Worm (Caenorhabditis elegans) whole organism, L1 larva: ENCODE data around the gene emb-5.

Source experiments
- C04F5.9 ChIP-seq: sonication (generic microtip); optimal IDR thresholded peaks from 2 replicates; lab custom pipeline; 2016; ENCODE audit warnings: missing genetic modification characterization, missing compliant biosample characterization
- C16A3.4 ChIP-seq: fragments of 150-350 bp; optimal IDR thresholded peaks from 2 replicates; lab custom pipeline; 2014; ENCODE audit warnings: missing biosample characterization, missing genetic modification characterization
- F16B12.6 ChIP-seq: fragments of 150-350 bp; optimal IDR thresholded peaks from 2 replicates; lab custom pipeline; 2014; ENCODE audit warnings: missing biosample characterization, missing genetic modification characterization
- Y116A8C.19 ChIP-seq: sonication (generic microtip); optimal IDR thresholded peaks from 2 replicates; lab custom pipeline; 2016; ENCODE audit warnings: missing compliant biosample characterization, missing genetic modification characterization, borderline replicate concordance
- blmp-1 ChIP-seq: fragments of 150-350 bp; optimal IDR thresholded peaks from 2 replicates; lab custom pipeline; 2014; ENCODE audit warnings: missing biosample characterization, missing genetic modification characterization
- ceh-82 ChIP-seq, 3 experiments: fragments of 150-350 bp in 1 of 3; sonication (generic microtip) in 2 of 3; optimal IDR thresholded peaks; 2 replicates each; lab custom pipeline; 2014 to 2017; ENCODE audit warnings: missing biosample characterization in 3 of 3, missing genetic modification characterization in 3 of 3
- ceh-90 ChIP-seq: sonication (generic microtip); optimal IDR thresholded peaks from 2 replicates; lab custom pipeline; 2016; ENCODE audit warnings: missing genetic modification characterization, missing compliant biosample characterization
- dpl-1 ChIP-seq, 3 experiments: fragments of 150-350 bp in 2 of 3; sonication (generic microtip) in 1 of 3; optimal IDR thresholded peaks; 2 replicates each; lab custom pipeline; 2014 to 2017; ENCODE audit warnings: missing biosample characterization in 3 of 3, missing genetic modification characterization in 3 of 3, missing genetic modification reagents in 3 of 3
- efl-1 ChIP-seq, 4 experiments: fragments of 150-350 bp; optimal IDR thresholded peaks in 3 of 4; peaks in 1 of 4; 1 replicate in 1 of 4; 2 replicates in 3 of 4; lab custom pipeline; 2014; ENCODE audit warnings: missing biosample characterization in 2 of 4, missing genetic modification characterization in 2 of 4, missing genetic modification reagents in 2 of 4
- efl-3 ChIP-seq: fragments of 200-800 bp; sonication (Bioruptor generic); optimal IDR thresholded peaks from 2 replicates; lab custom pipeline; 2018; ENCODE audit warnings: mild to moderate bottlenecking, missing genetic modification characterization, missing compliant biosample characterization
- egl-27 ChIP-seq, 2 experiments: fragments of 150-350 bp in 1 of 2; sonication (generic microtip); optimal IDR thresholded peaks; 3 replicates each; lab custom pipeline; 2017 to 2018; ENCODE audit warnings: missing biosample characterization in 2 of 2, missing genetic modification characterization in 2 of 2, missing genetic modification reagents in 2 of 2
- elt-2 ChIP-seq: sonication (generic microtip); optimal IDR thresholded peaks from 2 replicates; lab custom pipeline; 2016; ENCODE audit warnings: missing genetic modification characterization, mild to moderate bottlenecking, inconsistent platforms, missing compliant biosample characterization, missing genetic modification reagents
- elt-3 ChIP-seq, 6 experiments: fragments of 150-350 bp in 1 of 6; sonication (generic microtip); optimal IDR thresholded peaks; 2 replicates each; lab custom pipeline; 2017 to 2018; ENCODE audit warnings: missing biosample characterization in 6 of 6, missing genetic modification characterization in 6 of 6, inconsistent platforms in 1 of 6
- fos-1 ChIP-seq: fragments of 150-350 bp; optimal IDR thresholded peaks from 2 replicates; lab custom pipeline; 2014; ENCODE audit warnings: missing biosample characterization, missing genetic modification characterization
- hlh-17 ChIP-seq: fragments of 200-800 bp; sonication (Bioruptor generic); optimal IDR thresholded peaks from 2 replicates; lab custom pipeline; 2018; ENCODE audit warnings: missing genetic modification characterization, mild to moderate bottlenecking, missing compliant biosample characterization, moderate library complexity, borderline replicate concordance
- isw-1 ChIP-seq: fragments of 200-800 bp; sonication (Bioruptor generic); IDR thresholded peaks from 2 replicates; pipeline ENCODE4 v1.3.6; 2022; ENCODE audit warnings: missing genetic modification characterization, missing compliant biosample characterization
- jun-1 ChIP-seq: fragments of 150-350 bp; optimal IDR thresholded peaks from 2 replicates; lab custom pipeline; 2014; ENCODE audit warnings: missing biosample characterization, missing genetic modification reagents, missing genetic modification characterization
- lin-13 ChIP-seq: fragments of 150-350 bp; optimal IDR thresholded peaks from 2 replicates; lab custom pipeline; 2014; ENCODE audit warnings: missing biosample characterization, missing genetic modification reagents, missing genetic modification characterization
- lin-14 ChIP-seq: fragments of 200-800 bp; sonication (Bioruptor generic); optimal IDR thresholded peaks from 2 replicates; lab custom pipeline; 2018; ENCODE audit warnings: mild to moderate bottlenecking, missing genetic modification characterization, moderate library complexity, missing compliant biosample characterization
- lin-15B ChIP-seq: fragments of 150-350 bp; sonication (generic microtip); optimal IDR thresholded peaks from 3 replicates; lab custom pipeline; 2014; ENCODE audit warnings: missing biosample characterization, missing genetic modification characterization
- lin-35 ChIP-seq, 2 experiments: fragments of 150-350 bp; optimal IDR thresholded peaks; 2 replicates each; lab custom pipeline; 2014; ENCODE audit warnings: missing biosample characterization in 2 of 2, missing genetic modification characterization in 2 of 2, missing genetic modification reagents in 2 of 2
- lin-39 ChIP-seq: fragments of 150-350 bp; optimal IDR thresholded peaks from 2 replicates; lab custom pipeline; 2014; ENCODE audit warnings: missing biosample characterization, missing genetic modification reagents, missing genetic modification characterization
- lsy-2 ChIP-seq, 2 experiments: fragments of 150-350 bp; optimal IDR thresholded peaks; 2 replicates each; lab custom pipeline; 2014; ENCODE audit warnings: missing biosample characterization in 2 of 2, missing genetic modification characterization in 2 of 2
- mdl-1 ChIP-seq, 2 experiments: fragments of 150-350 bp; optimal IDR thresholded peaks; 2 replicates each; lab custom pipeline; 2014 to 2017; ENCODE audit warnings: missing biosample characterization in 2 of 2, missing genetic modification characterization in 2 of 2, inconsistent platforms in 1 of 2
- mep-1 ChIP-seq: fragments of 150-350 bp; optimal IDR thresholded peaks from 2 replicates; lab custom pipeline; 2014; ENCODE audit warnings: missing biosample characterization, missing genetic modification characterization
- nhr-12 ChIP-seq: sonication (generic microtip); optimal IDR thresholded peaks from 2 replicates; lab custom pipeline; 2017; ENCODE audit warnings: missing biosample characterization, missing genetic modification characterization
- nhr-237 ChIP-seq: fragments of 150-350 bp; optimal IDR thresholded peaks from 2 replicates; lab custom pipeline; 2014; ENCODE audit warnings: missing biosample characterization, missing genetic modification characterization
- nhr-28 ChIP-seq: fragments of 150-350 bp; optimal IDR thresholded peaks from 2 replicates; lab custom pipeline; 2014; ENCODE audit warnings: missing biosample characterization, missing genetic modification characterization
- nhr-77 ChIP-seq: fragments of 150-350 bp; optimal IDR thresholded peaks from 2 replicates; lab custom pipeline; 2014; ENCODE audit warnings: missing biosample characterization, missing genetic modification characterization
- pax-3 ChIP-seq: fragments of 200-800 bp; sonication (Bioruptor generic); optimal IDR thresholded peaks from 2 replicates; lab custom pipeline; 2018; ENCODE audit warnings: mild to moderate bottlenecking, missing genetic modification characterization, moderate library complexity, missing compliant biosample characterization
- pqm-1 ChIP-seq: sonication (generic microtip); optimal IDR thresholded peaks from 3 replicates; lab custom pipeline; 2017; ENCODE audit warnings: missing biosample characterization, missing genetic modification characterization
- rnt-1 ChIP-seq: sonication (generic microtip); optimal IDR thresholded peaks from 2 replicates; lab custom pipeline; 2016; ENCODE audit warnings: mild to moderate bottlenecking, missing genetic modification characterization, moderate library complexity, missing compliant biosample characterization
- skn-1 ChIP-seq: fragments of 150-350 bp; optimal IDR thresholded peaks from 2 replicates; lab custom pipeline; 2014; ENCODE audit warnings: missing biosample characterization, missing genetic modification characterization
- sup-37 ChIP-seq: fragments of 200-800 bp; sonication (Bioruptor generic); optimal IDR thresholded peaks from 2 replicates; lab custom pipeline; 2018; ENCODE audit warnings: mild to moderate bottlenecking, missing genetic modification characterization, missing compliant biosample characterization
- swsn-7 ChIP-seq: sonication (generic microtip); optimal IDR thresholded peaks from 2 replicates; lab custom pipeline; 2016; ENCODE audit warnings: missing genetic modification characterization, missing compliant biosample characterization
- tbx-2 ChIP-seq: sonication (generic microtip); optimal IDR thresholded peaks from 2 replicates; lab custom pipeline; 2016; ENCODE audit warnings: missing genetic modification characterization, missing compliant biosample characterization
- unc-30 ChIP-seq: sonication (generic microtip); optimal IDR thresholded peaks from 2 replicates; lab custom pipeline; 2017; ENCODE audit warnings: missing biosample characterization, missing genetic modification characterization
- unc-98 ChIP-seq: fragments of 200-800 bp; sonication (Bioruptor generic); IDR thresholded peaks from 2 replicates; pipeline ENCODE4 v1.3.6; 2022; ENCODE audit warnings: missing genetic modification characterization, missing compliant biosample characterization
- vab-15 ChIP-seq: sonication (generic microtip); optimal IDR thresholded peaks from 2 replicates; lab custom pipeline; 2017; ENCODE audit warnings: missing genotype, mild to moderate bottlenecking, missing genetic modification characterization, missing compliant biosample characterization
- xbp-1 ChIP-seq: sonication (generic microtip); optimal IDR thresholded peaks from 2 replicates; lab custom pipeline; 2016; ENCODE audit warnings: missing genetic modification characterization, missing compliant biosample characterization
- zag-1 ChIP-seq: fragments of 150-350 bp; optimal IDR thresholded peaks from 2 replicates; lab custom pipeline; 2014; ENCODE audit warnings: missing biosample characterization, missing genetic modification characterization
- zip-4 ChIP-seq: fragments of 200-800 bp; sonication (Bioruptor generic); optimal IDR thresholded peaks from 2 replicates; lab custom pipeline; 2018; ENCODE audit warnings: mild to moderate bottlenecking, missing genetic modification characterization, moderate library complexity, missing compliant biosample characterization
- ztf-11 ChIP-seq, 2 experiments: sonication (generic microtip); optimal IDR thresholded peaks; 2 replicates each; lab custom pipeline; 2016 to 2017; ENCODE audit warnings: missing genetic modification characterization in 2 of 2, missing biosample characterization in 1 of 2, missing compliant biosample characterization in 1 of 2
- ztf-4 ChIP-seq: fragments of 150-350 bp; optimal IDR thresholded peaks from 2 replicates; lab custom pipeline; 2014; ENCODE audit warnings: missing biosample characterization, missing genetic modification characterization

emb-5 gene

ce11 chrIII:4671949-4672348, 48.5 kb downstream of the emb-5 start, which contains the start of gene srg-13:
srg-13 (plus strand) TSS chrIII:4672249.
- TF ChIP-seq swsn-7 = no peak
- no peak for TF ChIP-seq tbx-2 (tag; lab: Kevin White, UChicago)
- no peak for TF ChIP-seq ceh-82 (tag; optimal IDR thresholded peaks at IDR 0.05; lab: Kevin White, UChicago)
- no peak for TF ChIP-seq ceh-90 (tag; lab: Kevin White, UChicago)

- TF ChIP-seq blmp-1 (tag; lab: Kevin White, UChicago) (no peak), elt-3 (tag; optimal IDR thresholded peaks at IDR 0.05; lab: Kevin White, UChicago) (no peak), pax-3 (tag; lab: Kevin White, UChicago) (no peak), isw-1 (GFP tag; lab: Robert Waterston, UW) (no peak), xbp-1 (tag; lab: Kevin White, UChicago) (no peak), lin-13 (no peak), egl-27 (tag; optimal IDR thresholded peaks at IDR 0.05; lab: Kevin White, UChicago) (no peak), jun-1 (no peak), nhr-12 (tag; lab: Kevin White, UChicago) (no peak), rnt-1 (no peak), nhr-77 (tag; lab: Kevin White, UChicago) (no peak), skn-1 (tag; lab: Kevin White, UChicago) (no peak)
Measured at ce11 chrIII:4671491-4671890, 49.0 kb downstream of the emb-5 start, which contains the start of gene T23F11.11. T23F11.11 (minus strand) TSS chrIII:4671591.

ce11 chrIII:4668073-4668472, 52.4 kb downstream of the emb-5 start:
- TF ChIP-seq lin-35 (GFP tag; optimal IDR thresholded peaks at IDR 0.05; lab: Kevin White, UChicago) = peak in 1 of 2 experiments; percentile 20
- no peak for TF ChIP-seq efl-1 (optimal IDR thresholded peaks at IDR 0.05; lab: Kevin White, UChicago)
- TF ChIP-seq efl-1 (GFP tag; optimal IDR thresholded peaks at IDR 0.05 in 1 of 2; lab: Kevin White, UChicago) = peak in 1 of 2 experiments; percentile 59
- TF ChIP-seq elt-2 (tag; lab: Kevin White, UChicago) = peak; percentile 46
- TF ChIP-seq pqm-1 (tag; lab: Kevin White, UChicago) = peak; percentile 25
- no peak for TF ChIP-seq lin-15B (tag; lab: Kevin White, UChicago)
- TF ChIP-seq Y116A8C.19 (tag; lab: Kevin White, UChicago) = no peak
- TF ChIP-seq zip-4 (GFP tag; lab: Kevin White, UChicago) = no peak
- no peak for TF ChIP-seq efl-3
- no peak for TF ChIP-seq nhr-12 (tag; lab: Kevin White, UChicago)
- peak; percentile 3 for TF ChIP-seq lin-14 (GFP tag; lab: Kevin White, UChicago)
- TF ChIP-seq C16A3.4 (tag; lab: Kevin White, UChicago) = no peak
- TF ChIP-seq nhr-28 (tag; lab: Kevin White, UChicago) = no peak

- TF ChIP-seq ztf-11 (tag; optimal IDR thresholded peaks at IDR 0.05; lab: Kevin White, UChicago) = peak in 1 of 2 experiments; percentile 25
- TF ChIP-seq F16B12.6 = peak; percentile 8
- no peak for TF ChIP-seq sup-37 (GFP tag; lab: Kevin White, UChicago)
- TF ChIP-seq ztf-4 = no peak
- peak; percentile 71 for TF ChIP-seq skn-1 (tag; lab: Kevin White, UChicago)
- TF ChIP-seq C04F5.9 (tag; lab: Kevin White, UChicago) = no peak
- TF ChIP-seq xbp-1 (tag; lab: Kevin White, UChicago) = peak; percentile 39
- TF ChIP-seq vab-15 (tag; lab: Kevin White, UChicago) = no peak
- TF ChIP-seq C16A3.4 (tag; lab: Kevin White, UChicago) = no peak
- TF ChIP-seq nhr-237 (tag; lab: Kevin White, UChicago) = no peak
- TF ChIP-seq hlh-17 (GFP tag; lab: Kevin White, UChicago) = no peak
- peak; percentile 66 for TF ChIP-seq mep-1
- TF ChIP-seq lsy-2 (tag; optimal IDR thresholded peaks at IDR 0.05; lab: Kevin White, UChicago) = peak; percentile 33 to 62
- no peak for TF ChIP-seq fos-1 (tag; lab: Kevin White, UChicago)
- no peak for TF ChIP-seq nhr-28 (tag; lab: Kevin White, UChicago)
- TF ChIP-seq unc-98 (GFP tag; lab: Robert Waterston, UW) = no peak
- TF ChIP-seq pax-3 (tag; lab: Kevin White, UChicago) = no peak
- no peak for TF ChIP-seq zip-4 (GFP tag; lab: Kevin White, UChicago)
- peak in 2 of 3 experiments; percentile 3 to 24 for TF ChIP-seq dpl-1 (GFP tag; optimal IDR thresholded peaks at IDR 0.05; lab: Kevin White, UChicago)
- TF ChIP-seq lin-39 = no peak
- peak in 1 of 2 experiments; percentile 32 for TF ChIP-seq mdl-1 (tag; optimal IDR thresholded peaks at IDR 0.05; lab: Kevin White, UChicago)
- TF ChIP-seq elt-3 (tag; optimal IDR thresholded peaks at IDR 0.05; lab: Kevin White, UChicago) = no peak
- no peak for TF ChIP-seq unc-30 (tag; lab: Kevin White, UChicago)
- TF ChIP-seq zag-1 (tag; lab: Kevin White, UChicago) = no peak
- no peak for TF ChIP-seq jun-1
- no peak for TF ChIP-seq elt-2 (tag; lab: Kevin White, UChicago)
Measured at ce11 chrIII:4666753-4667400, 53.6 kb downstream of the emb-5 start.
